Fruit fly (Drosophila melanogaster): ENCODE measurements around the gene hep.
A peak's percentile ranks its signal among the peaks of the same experiment; 100 is the strongest.

hep gene

DNA sequence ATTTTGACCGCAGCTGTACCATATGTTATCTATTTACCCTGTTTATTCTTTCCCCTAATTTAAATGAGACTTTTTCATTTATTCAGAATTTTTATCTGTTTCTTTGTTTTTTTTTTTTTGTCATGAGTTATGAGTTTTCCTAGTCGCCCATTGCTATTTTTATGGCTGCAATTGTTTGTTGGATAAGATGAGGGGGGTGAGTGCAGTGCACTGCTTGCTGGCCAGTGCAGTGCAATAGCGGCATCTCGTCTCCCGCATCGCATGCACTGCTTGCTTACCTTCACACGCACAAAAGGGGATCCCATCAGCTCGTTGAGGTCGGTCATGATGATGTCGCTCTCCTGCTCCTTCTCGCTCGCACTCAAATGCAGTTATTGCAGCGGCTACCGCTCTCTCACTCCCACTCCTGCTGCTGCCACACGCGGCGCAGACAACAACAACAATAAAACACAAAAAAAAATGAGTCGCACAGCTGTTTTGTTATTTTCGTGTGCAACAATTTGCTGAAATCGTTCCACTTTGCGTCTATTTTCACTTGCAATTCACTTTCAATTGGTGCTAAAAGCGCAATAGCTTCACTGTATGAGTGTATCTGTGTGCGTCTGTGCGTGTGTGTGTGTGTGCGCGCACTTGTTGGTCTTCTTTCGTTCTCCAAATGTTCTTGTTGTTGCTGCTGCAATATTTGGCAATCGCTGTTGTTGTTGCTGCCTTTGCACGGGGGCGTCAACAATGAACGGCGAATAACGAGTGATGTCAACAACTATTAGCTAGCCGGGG, 37.9 kb upstream of the hep start (continued):
- TF ChIP-seq CTCF (GFP tag; optimal IDR thresholded peaks at IDR 0.05) (no peak), dpn (GFP tag; optimal IDR thresholded peaks at IDR 0.05) (peak; percentile 10 to 32), aop (GFP tag; IDR thresholded peaks at IDR 0.05) (no peak), CG16815 (GFP tag; optimal IDR thresholded peaks at IDR 0.05) (no peak), CG3407 (GFP tag; optimal IDR thresholded peaks at IDR 0.05) (peak; percentile 3), Dbx (GFP tag; IDR thresholded peaks at IDR 0.05) (no peak), zen (tag; optimal IDR thresholded peaks at IDR 0.05) (no peak), Bgb (GFP tag; IDR thresholded peaks at IDR 0.05; ENCODE audit: partially characterized antibody) (no peak), Atf6 (GFP tag; IDR thresholded peaks at IDR 0.05) (no peak), CG7987 (GFP tag; optimal IDR thresholded peaks at IDR 0.05) (no peak), CG7357 (GFP tag; IDR thresholded peaks at IDR 0.05) (no peak), vvl (GFP tag; IDR thresholded peaks at IDR 0.05) (peak; percentile 72), phol (tag; optimal IDR thresholded peaks at IDR 0.05) (peak; percentile 23), CG14860 (GFP tag; IDR thresholded peaks at IDR 0.05; ENCODE audit: partially characterized antibody) (no peak), CG18476 (GFP tag; optimal IDR thresholded peaks at IDR 0.05) (no peak), hkb (optimal IDR thresholded peaks at IDR 0.05) (no peak), hkb (GFP tag; IDR thresholded peaks at IDR 0.05) (0 out of 2 replicates have a peak, but pooled peaks have one; percentile 27), fru (optimal IDR thresholded peaks at IDR 0.05) (no peak), CG7928 (GFP tag; optimal IDR thresholded peaks at IDR 0.05) (no peak), caup (GFP tag; optimal IDR thresholded peaks at IDR 0.05; ENCODE audit: severe bottlenecking) (no peak), CG4360 (GFP tag; IDR thresholded peaks at IDR 0.05) (peak; percentile 79), sisA (GFP tag; IDR thresholded peaks at IDR 0.05) (peak; percentile 38; the same call in 1 of the 2 replicates), salm (tag; optimal IDR thresholded peaks at IDR 0.05) (no peak), bigmax (GFP tag; optimal IDR thresholded peaks at IDR 0.05) (no peak), al (GFP tag; IDR thresholded peaks at IDR 0.05) (no peak), CG18599 (GFP tag; optimal IDR thresholded peaks at IDR 0.05) (no peak), CG11695 (GFP tag; IDR thresholded peaks at IDR 0.05) (peak; percentile 36; the same call in 1 of the 3 replicates), CG3838 (GFP tag; optimal IDR thresholded peaks at IDR 0.05) (no peak), Myb (GFP tag; optimal IDR thresholded peaks at IDR 0.05) (no peak), CG11398 (GFP tag; optimal IDR thresholded peaks at IDR 0.05) (peak; percentile 20), Ravus (GFP tag; IDR thresholded peaks at IDR 0.05) (no peak), CG13624 (GFP tag; optimal IDR thresholded peaks at IDR 0.05) (no peak), Deaf1 (tag; optimal IDR thresholded peaks at IDR 0.05) (no peak), C15 (GFP tag; IDR thresholded peaks at IDR 0.05) (no peak), CG16779 (GFP tag; IDR thresholded peaks at IDR 0.05) (no peak), jigr1 (GFP tag; IDR thresholded peaks at IDR 0.05) (no peak), ato (GFP tag; IDR thresholded peaks at IDR 0.05; ENCODE audit: partially characterized antibody) (peak; percentile 18; the same call in 1 of the 2 replicates), gcm2 (GFP tag; optimal IDR thresholded peaks at IDR 0.05) (no peak), gro (GFP tag; optimal IDR thresholded peaks at IDR 0.05) (no peak), NfI (GFP tag; optimal IDR thresholded peaks at IDR 0.05) (no peak), Ada2b (GFP tag; IDR thresholded peaks at IDR 0.05) (no peak), Doc2 (GFP tag; IDR thresholded peaks at IDR 0.05) (no peak), CG10654 (GFP tag; optimal IDR thresholded peaks at IDR 0.05) (peak; percentile 3), her (GFP tag; optimal IDR thresholded peaks at IDR 0.05) (no peak), B-H1 (GFP tag; IDR thresholded peaks at IDR 0.05) (peak; percentile 37; the same call in 1 of the 3 replicates), sr (GFP tag; IDR thresholded peaks at IDR 0.05) (no peak), CG17361 (GFP tag; IDR thresholded peaks at IDR 0.05) (0 out of 3 replicates have a peak, but pooled peaks have one; percentile 17), Hand (GFP tag; optimal IDR thresholded peaks at IDR 0.05) (no peak), Optix (GFP tag; IDR thresholded peaks at IDR 0.05) (0 out of 3 replicates have a peak, but pooled peaks have one; percentile 37), Dip3 (GFP tag; optimal IDR thresholded peaks at IDR 0.05) (no peak), Sox100B (GFP tag; optimal IDR thresholded peaks at IDR 0.05) (peak; percentile 33), MBD-R2 (GFP tag; IDR thresholded peaks at IDR 0.05) (no peak)

All from whole organism, embryonic.